Fruit fly (Drosophila melanogaster) whole organism, adult: ENCODE data around the gene Alp5.

ENCODE experiments used
- Crg-1 ChIP-seq: fragments of 200-800 bp; sonication (Bioruptor generic); optimal IDR thresholded peaks from 2 replicates; lab custom pipeline; 2016; ENCODE audit warnings: missing biosample characterization, missing genetic modification characterization
- kay ChIP-seq: fragments of 200-800 bp; sonication (Bioruptor generic); peaks from one replicate; lab custom pipeline; 2016; ENCODE audit warnings: missing biosample characterization, missing genetic modification characterization, borderline replicate concordance
- tj ChIP-seq: fragments of 200-800 bp; sonication (Bioruptor generic); optimal IDR thresholded peaks from 3 replicates; lab custom pipeline; 2017; ENCODE audit warnings: missing biosample characterization, mild to moderate bottlenecking, missing genetic modification characterization, moderate library complexity
- toe ChIP-seq: fragments of 200-800 bp; sonication (Bioruptor generic); optimal IDR thresholded peaks from 2 replicates; lab custom pipeline; 2016; ENCODE audit warnings: missing biosample characterization, missing genetic modification characterization

- TF ChIP-seq Crg-1 (GFP tag; lab: Kevin White, UChicago) (no peak), tj (GFP tag; lab: Kevin White, UChicago) (no peak), toe (GFP tag; lab: Kevin White, UChicago) (no peak), kay (GFP tag; lab: Kevin White, UChicago) (peak; percentile 86)
Observed at dm6 chr3R:21015636-21016035, 8.8 kb upstream of the Alp5 start, which contains the start of gene CG5697.
